Fruit fly (Drosophila melanogaster) whole organism, adult: ENCODE data around the gene Unc-76.
A peak's percentile ranks its signal among the peaks of the same experiment; 100 is the strongest.

Experiments
- Crg-1 ChIP-seq: fragments of 200-800 bp; sonication (Bioruptor generic); optimal IDR thresholded peaks from 2 replicates; lab custom pipeline; 2016; ENCODE audit warnings: missing biosample characterization, missing genetic modification characterization
- Mnt ChIP-seq: fragments of 200-800 bp; sonication (Bioruptor generic); optimal IDR thresholded peaks from 2 replicates; lab custom pipeline; 2016; ENCODE audit warnings: missing biosample characterization, mild to moderate bottlenecking, missing genetic modification characterization

- TF ChIP-seq Crg-1 (GFP tag; lab: Kevin White, UChicago), result peak; percentile 17
- peak; percentile 37 for TF ChIP-seq Mnt (GFP tag; lab: Kevin White, UChicago)
Observed at dm6 chrX:2065073-2065472, 15.3 kb upstream of the Unc-76 start, which contains the start of gene CG4281.
